Worm (Caenorhabditis elegans): ENCODE results near the gene C28D4.8.
"Not testable (repeated sequence)": the region's sequence is repeated elsewhere in the genome, so short reads cannot be mapped to it uniquely, and the experiment has no call there.

- not testable (repeated sequence) for TF ChIP-seq nhr-76 (tag; optimal IDR thresholded peaks at IDR 0.05); blmp-1 (tag; optimal IDR thresholded peaks at IDR 0.05); ets-5 (GFP tag; IDR thresholded peaks at IDR 0.05); lin-35 (GFP tag; optimal IDR thresholded peaks at IDR 0.05); snpc-4 (tag; optimal IDR thresholded peaks at IDR 0.05); unc-62 (GFP tag; optimal IDR thresholded peaks at IDR 0.05); zag-1 (tag; optimal IDR thresholded peaks at IDR 0.05); nhr-237 (tag; optimal IDR thresholded peaks at IDR 0.05); nhr-19 (GFP tag; conservative IDR thresholded peaks at IDR 0.05); sox-4 (tag; optimal IDR thresholded peaks at IDR 0.05); efl-3 (GFP tag; optimal IDR thresholded peaks at IDR 0.05); dpl-1 (GFP tag; optimal IDR thresholded peaks at IDR 0.05); aly-2 (tag; optimal IDR thresholded peaks at IDR 0.05)
Measured at ce11 chrIV:9740851-9741549, 7.2 kb downstream of the C28D4.8 start, which contains the start of gene gln-6.
